Fruit fly (Drosophila melanogaster): ENCODE results near the gene Or24a.
A peak's percentile ranks its signal among the peaks of the same experiment; 100 is the strongest.

Gene Or24a

dm6 chr2L:4185269-4186024 lies 19.5 kb upstream of the Or24a start (continued):
- TF ChIP-seq CG1621 (tag; optimal IDR thresholded peaks at IDR 0.05) = no peak
- no peak for TF ChIP-seq CG3919 (GFP tag; optimal IDR thresholded peaks at IDR 0.05)
- no peak for TF ChIP-seq Gug (GFP tag; IDR thresholded peaks at IDR 0.05)
- no peak for TF ChIP-seq Blimp-1 (GFP tag; optimal IDR thresholded peaks at IDR 0.05)
- no peak for TF ChIP-seq CG8632 (GFP tag; optimal IDR thresholded peaks at IDR 0.05)
- no peak for TF ChIP-seq vri (GFP tag; optimal IDR thresholded peaks at IDR 0.05)
- TF ChIP-seq CG11762 (GFP tag; optimal IDR thresholded peaks at IDR 0.05; ENCODE audit: insufficient read depth) = no peak
- TF ChIP-seq CG10669 (GFP tag; optimal IDR thresholded peaks at IDR 0.05) = no peak
- no peak for TF ChIP-seq fkh (GFP tag; optimal IDR thresholded peaks at IDR 0.05)
- no peak for TF ChIP-seq CG32006 (GFP tag; optimal IDR thresholded peaks at IDR 0.05)
- TF ChIP-seq fd85E (GFP tag; optimal IDR thresholded peaks at IDR 0.05) = no peak
- TF ChIP-seq salr (GFP tag; optimal IDR thresholded peaks at IDR 0.05) = no peak
- no peak for TF ChIP-seq Sox14 (GFP tag; optimal IDR thresholded peaks at IDR 0.05)
- no peak for TF ChIP-seq Eip75B (GFP tag; optimal IDR thresholded peaks at IDR 0.05)
- peak; percentile 54 for TF ChIP-seq Hr4 (GFP tag; optimal IDR thresholded peaks at IDR 0.05)

- TF ChIP-seq cyc (GFP tag; optimal IDR thresholded peaks at IDR 0.05) (peak; percentile 81), CG3919 (GFP tag; optimal IDR thresholded peaks at IDR 0.05) (peak; percentile 58), CG6792 (GFP tag; optimal IDR thresholded peaks at IDR 0.05) (peak; percentile 51), CG8632 (GFP tag; optimal IDR thresholded peaks at IDR 0.05) (peak; percentile 30), CG32006 (GFP tag; optimal IDR thresholded peaks at IDR 0.05) (no peak), CG34406 (GFP tag; optimal IDR thresholded peaks at IDR 0.05) (peak; percentile 24), vri (GFP tag; optimal IDR thresholded peaks at IDR 0.05) (no peak), CG11762 (GFP tag; optimal IDR thresholded peaks at IDR 0.05; ENCODE audit: insufficient read depth) (no peak), Met (GFP tag; optimal IDR thresholded peaks at IDR 0.05) (peak; percentile 72), lz (GFP tag; optimal IDR thresholded peaks at IDR 0.05) (peak; percentile 3), Sox15 (GFP tag; optimal IDR thresholded peaks at IDR 0.05) (peak; percentile 31), Hr39 (GFP tag; optimal IDR thresholded peaks at IDR 0.05) (peak; percentile 41), CG6276 (GFP tag; optimal IDR thresholded peaks at IDR 0.05) (no peak), Smox (GFP tag; optimal IDR thresholded peaks at IDR 0.05) (peak; percentile 34), CG11902 (GFP tag; optimal IDR thresholded peaks at IDR 0.05) (peak; percentile 34), Eip75B (GFP tag; optimal IDR thresholded peaks at IDR 0.05) (no peak), CG8119 (GFP tag; IDR thresholded peaks at IDR 0.05) (no peak), CG8319 (GFP tag; optimal IDR thresholded peaks at IDR 0.05) (no peak), Eip78C (GFP tag) (peak; percentile 89), Sox102F (GFP tag; optimal IDR thresholded peaks at IDR 0.05) (peak; percentile 29), esn (GFP tag; optimal IDR thresholded peaks at IDR 0.05) (peak; percentile 13), achi (GFP tag; optimal IDR thresholded peaks at IDR 0.05) (peak; percentile 31), dsx (GFP tag; optimal IDR thresholded peaks at IDR 0.05; ENCODE audit: poor library complexity, severe bottlenecking) (no peak), acj6 (GFP tag; optimal IDR thresholded peaks at IDR 0.05) (peak; percentile 29), Sox14 (GFP tag; optimal IDR thresholded peaks at IDR 0.05) (no peak), svp (GFP tag) (peak; percentile 83), CG31627 (GFP tag; optimal IDR thresholded peaks at IDR 0.05) (peak; percentile 53), CG6163 (GFP tag; IDR thresholded peaks at IDR 0.05) (peak; percentile 37; the same call in 1 of the 3 replicates), topi (GFP tag; optimal IDR thresholded peaks at IDR 0.05) (peak; percentile 76)
Measured at dm6 chr2L:4179960-4180359, 14.0 kb upstream of the Or24a start.

dm6 chr2L:4179386-4179785 lies 13.5 kb upstream of the Or24a start:
- no peak for TF ChIP-seq CG11902 (GFP tag; optimal IDR thresholded peaks at IDR 0.05)
- 0 out of 3 replicates have a peak, but pooled peaks have one; percentile 8 for TF ChIP-seq CG6163 (GFP tag; IDR thresholded peaks at IDR 0.05)
- TF ChIP-seq Gug (GFP tag; IDR thresholded peaks at IDR 0.05) = no peak
- no peak for TF ChIP-seq CG6854 (GFP tag; optimal IDR thresholded peaks at IDR 0.05)
- no peak for TF ChIP-seq net (GFP tag; optimal IDR thresholded peaks at IDR 0.05)
- TF ChIP-seq svp (GFP tag) = peak; percentile 30

Data from whole organism, prepupa.